Worm (Caenorhabditis elegans): Measurements from ENCODE around the gene rnr-2.

The rnr-2 gene

ce11 chrIII:4098751-4099150 is 4.0 kb upstream of the rnr-2 start:
- TF ChIP-seq ztf-3 (GFP tag; optimal IDR thresholded peaks at IDR 0.05) (no peak), ama-1 (optimal IDR thresholded peaks at IDR 0.05) (peak; percentile 68), ama-1 (GFP tag; optimal IDR thresholded peaks at IDR 0.05) (no peak), madf-8 (GFP tag; conservative IDR thresholded peaks at IDR 0.05) (no peak), C06A6.2 (GFP tag; conservative IDR thresholded peaks at IDR 0.05) (no peak), lag-1 (GFP tag; IDR thresholded peaks at IDR 0.05) (no peak)

- TF ChIP-seq lin-35 (GFP tag; optimal IDR thresholded peaks at IDR 0.05) = no peak
- TF ChIP-seq attf-5 (GFP tag; optimal IDR thresholded peaks at IDR 0.05) = no peak
- no peak for TF ChIP-seq madf-3 (GFP tag; IDR thresholded peaks at IDR 0.05)
- TF ChIP-seq aptf-3 (GFP tag; IDR thresholded peaks at IDR 0.05) = no peak
- TF ChIP-seq madf-6 (GFP tag; IDR thresholded peaks at IDR 0.05) = peak; percentile 37
- TF ChIP-seq Y53G8AR.9 (GFP tag; conservative IDR thresholded peaks at IDR 0.05) = 0 out of 2 replicates have a peak, but pooled peaks have one; percentile 19
- peak; percentile 86 for TF ChIP-seq lsl-1 (GFP tag; optimal IDR thresholded peaks at IDR 0.05)
- no peak for TF ChIP-seq ccch-3 (GFP tag; optimal IDR thresholded peaks at IDR 0.05)
- TF ChIP-seq pha-4 (tag; optimal IDR thresholded peaks at IDR 0.05) = no peak
- TF ChIP-seq nhr-179 (tag; optimal IDR thresholded peaks at IDR 0.05) = no peak
- no peak for TF ChIP-seq ztf-6 (GFP tag; IDR thresholded peaks at IDR 0.05)
- no peak for TF ChIP-seq hmg-20 (GFP tag; IDR thresholded peaks at IDR 0.05)
- TF ChIP-seq K11D2.4 (GFP tag; IDR thresholded peaks at IDR 0.05) = no peak
- no peak for TF ChIP-seq bed-1 (GFP tag; IDR thresholded peaks at IDR 0.05)
- no peak for TF ChIP-seq mel-28 (tag; optimal IDR thresholded peaks at IDR 0.05; ENCODE audit: borderline replicate concordance)
- TF ChIP-seq attf-6 (GFP tag; IDR thresholded peaks at IDR 0.05) = no peak
- no peak for TF ChIP-seq ztf-26 (tag; optimal IDR thresholded peaks at IDR 0.05)
- no peak for TF ChIP-seq mxl-1 (tag; optimal IDR thresholded peaks at IDR 0.05)
- TF ChIP-seq F33H1.4 (GFP tag; IDR thresholded peaks at IDR 0.05) = peak; percentile 37
- peak; percentile 29 for TF ChIP-seq madf-8 (GFP tag; conservative IDR thresholded peaks at IDR 0.05)
- TF ChIP-seq attf-3 (GFP tag; conservative IDR thresholded peaks at IDR 0.05) = no peak
- TF ChIP-seq nfya-2 (GFP tag; IDR thresholded peaks at IDR 0.05) = no peak
- peak; percentile 58 for TF ChIP-seq lin-54 (GFP tag; optimal IDR thresholded peaks at IDR 0.05)
- TF ChIP-seq D2030.7 (GFP tag; IDR thresholded peaks at IDR 0.05) = peak; percentile 32; the same call in 1 of the 2 replicates
- peak; percentile 60 for TF ChIP-seq efl-1 (GFP tag; optimal IDR thresholded peaks at IDR 0.05)
- TF ChIP-seq ama-1 (optimal IDR thresholded peaks at IDR 0.05) = no peak
- no peak for TF ChIP-seq ama-1 (GFP tag; optimal IDR thresholded peaks at IDR 0.05)
Observed at ce11 chrIII:4098107-4098620, 3.4 kb upstream of the rnr-2 start, which contains the start of gene rei-1. TSS of gene rei-1 (minus strand) at chrIII:4098190.

DNA sequence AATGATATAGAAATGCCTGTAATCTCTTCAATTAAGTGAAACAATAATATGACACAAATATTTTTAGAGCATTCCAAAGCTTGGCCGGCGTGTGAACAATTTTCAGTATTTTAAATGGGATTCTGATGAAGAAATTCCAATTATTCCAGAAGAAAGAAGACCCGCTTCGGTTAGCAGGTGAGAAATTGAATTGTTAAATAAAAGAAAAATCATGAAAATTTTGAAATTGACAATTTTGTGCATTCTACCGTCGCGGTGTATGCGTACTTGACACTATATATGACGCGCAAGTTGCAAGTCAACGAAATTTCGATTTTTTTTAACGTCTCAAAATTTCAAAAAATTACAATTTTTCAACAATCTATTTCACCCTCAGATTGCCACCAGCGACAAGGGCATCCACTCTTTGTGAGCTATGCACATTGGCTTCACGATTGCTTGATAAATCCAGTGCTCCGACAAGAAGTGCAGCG is 1.7 kb upstream of the rnr-2 start:
- peak; percentile 11 for TF ChIP-seq F52B5.7 (tag; optimal IDR thresholded peaks at IDR 0.05)
- TF ChIP-seq rcor-1 (GFP tag; IDR thresholded peaks at IDR 0.05) = no peak
- no peak for TF ChIP-seq sdz-38 (tag; optimal IDR thresholded peaks at IDR 0.05)
- 0 out of 2 replicates have a peak, but pooled peaks have one; percentile 8 for TF ChIP-seq madf-3 (GFP tag; IDR thresholded peaks at IDR 0.05)
- no peak for TF ChIP-seq ceh-27 (GFP tag; optimal IDR thresholded peaks at IDR 0.05)
- TF ChIP-seq cebp-1 (GFP tag; IDR thresholded peaks at IDR 0.05) = no peak
- peak; percentile 24 for TF ChIP-seq cebp-1 (tag; optimal IDR thresholded peaks at IDR 0.05)
- TF ChIP-seq chd-7 (tag; optimal IDR thresholded peaks at IDR 0.05) = peak; percentile 35
- no peak for TF ChIP-seq unc-130 (GFP tag; optimal IDR thresholded peaks at IDR 0.05)
- TF ChIP-seq attf-3 (GFP tag; conservative IDR thresholded peaks at IDR 0.05) = no peak
- TF ChIP-seq nhr-80 (tag; optimal IDR thresholded peaks at IDR 0.05) = no peak
- TF ChIP-seq ama-1 (optimal IDR thresholded peaks at IDR 0.05) = peak; percentile 61
- TF ChIP-seq ama-1 (GFP tag; optimal IDR thresholded peaks at IDR 0.05) = no peak
- peak; percentile 31; the same call in 1 of the 2 replicates for TF ChIP-seq dox-1 (GFP tag; IDR thresholded peaks at IDR 0.05)
- TF ChIP-seq ztf-26 (tag; optimal IDR thresholded peaks at IDR 0.05) = peak; percentile 35
- no peak for TF ChIP-seq ceh-58 (GFP tag; IDR thresholded peaks at IDR 0.05)
- TF ChIP-seq aptf-2 (GFP tag; conservative IDR thresholded peaks at IDR 0.05) = no peak
- peak; percentile 21; the same call in 1 of the 2 replicates for TF ChIP-seq ceh-100 (GFP tag; IDR thresholded peaks at IDR 0.05)
- TF ChIP-seq hmg-1.2 (GFP tag; IDR thresholded peaks at IDR 0.05) = peak; percentile 5; the same call in 1 of the 2 replicates
- TF ChIP-seq bed-2 (GFP tag; IDR thresholded peaks at IDR 0.05) = no peak
- TF ChIP-seq mel-28 (tag; optimal IDR thresholded peaks at IDR 0.05; ENCODE audit: borderline replicate concordance) = peak; percentile 61
- TF ChIP-seq pbrm-1 (GFP tag; IDR thresholded peaks at IDR 0.05) = peak; percentile 49; the same call in 1 of the 2 replicates
- 0 out of 2 replicates have a peak, but pooled peaks have one; percentile 9 for TF ChIP-seq attf-6 (GFP tag; IDR thresholded peaks at IDR 0.05)
